Worm (Caenorhabditis elegans): ENCODE measurements around the gene F54F2.7.
A peak's percentile ranks its signal among the peaks of the same experiment; 100 is the strongest.

Gene F54F2.7

DNA sequence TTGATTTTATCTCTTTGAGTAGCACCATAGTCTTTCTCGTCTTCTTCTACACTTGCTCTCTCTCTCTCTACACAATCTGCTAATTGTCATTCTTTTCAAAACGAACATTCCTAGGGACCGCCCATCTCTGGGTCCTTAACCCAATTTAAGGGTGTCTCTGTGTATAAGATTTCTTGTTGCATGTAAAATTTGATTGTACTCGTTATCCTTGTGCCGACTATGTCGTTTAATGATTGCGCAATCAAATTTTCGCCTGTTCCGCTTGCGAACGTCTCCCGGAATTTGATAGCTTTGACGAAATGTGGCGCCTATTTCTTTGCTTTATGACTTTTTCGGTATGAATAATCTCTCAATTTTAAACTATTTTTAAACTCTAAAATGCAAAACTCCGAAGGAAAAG, 4.0 kb upstream of the F54F2.7 start:
- TF ChIP-seq ama-1 (optimal IDR thresholded peaks at IDR 0.05) (no peak), ets-7 (tag; optimal IDR thresholded peaks at IDR 0.05) (no peak), scrt-1 (GFP tag; IDR thresholded peaks at IDR 0.05) (no peak), tbx-11 (GFP tag; IDR thresholded peaks at IDR 0.05) (no peak), tbx-37 (GFP tag; conservative IDR thresholded peaks at IDR 0.05) (no peak), F13C5.2 (tag; optimal IDR thresholded peaks at IDR 0.05) (no peak), ceh-13 (GFP tag; optimal IDR thresholded peaks at IDR 0.05) (no peak), aly-1 (tag; optimal IDR thresholded peaks at IDR 0.05) (no peak), flt-1 (GFP tag; IDR thresholded peaks at IDR 0.05) (no peak), hmg-4 (GFP tag; optimal IDR thresholded peaks at IDR 0.05) (no peak), sea-1 (GFP tag; conservative IDR thresholded peaks at IDR 0.05) (no peak), ceh-36 (tag; optimal IDR thresholded peaks at IDR 0.05) (no peak), hnd-1 (tag; optimal IDR thresholded peaks at IDR 0.05) (no peak), tra-4 (tag; optimal IDR thresholded peaks at IDR 0.05) (no peak), pes-1 (GFP tag; IDR thresholded peaks at IDR 0.05) (no peak), hmbx-1 (tag; optimal IDR thresholded peaks at IDR 0.05) (no peak), B0310.2 (tag; optimal IDR thresholded peaks at IDR 0.05) (no peak)

DNA sequence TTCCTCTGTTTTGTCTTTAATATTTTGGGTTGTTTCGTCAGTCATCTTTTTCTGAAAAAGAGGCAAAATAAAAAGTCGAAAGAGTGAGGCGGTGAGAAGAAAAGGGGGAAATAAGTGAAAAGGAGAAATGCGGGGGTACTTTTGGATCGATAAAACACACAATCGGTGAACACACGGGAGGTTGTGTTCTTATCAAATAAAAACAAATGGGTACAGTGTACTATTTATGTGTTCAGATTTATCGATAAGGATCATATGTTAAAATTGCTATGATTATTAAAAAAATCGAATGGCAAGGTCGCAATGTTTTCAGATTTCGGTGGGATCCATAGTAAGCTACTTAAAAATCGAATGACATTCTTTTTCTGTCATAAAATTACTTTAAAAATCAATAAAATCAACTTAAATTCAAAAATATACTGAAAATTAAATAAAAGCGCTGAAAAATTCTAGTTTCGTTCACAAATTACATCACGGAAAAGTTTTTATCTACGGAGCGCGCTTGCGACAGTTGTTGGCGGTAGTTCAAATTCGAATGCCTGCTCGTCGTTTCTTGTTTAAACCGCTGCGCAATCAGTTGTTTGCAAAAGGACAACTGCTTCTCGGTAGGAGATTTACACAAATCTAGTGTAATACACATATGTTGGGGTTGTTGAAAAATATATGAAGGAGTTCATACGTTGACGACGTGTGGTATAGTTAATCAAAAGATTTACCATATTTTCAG, 2.3 kb upstream of the F54F2.7 start, which contains the start of gene prx-19:
Gene prx-19 (minus strand): TSS at position 51 of the 727 bp plus-strand sequence.
- TF ChIP-seq B0310.2 (tag; optimal IDR thresholded peaks at IDR 0.05), result no peak
- no peak for TF ChIP-seq ceh-13 (GFP tag; optimal IDR thresholded peaks at IDR 0.05)
- no peak for TF ChIP-seq tbx-37 (GFP tag; conservative IDR thresholded peaks at IDR 0.05)

DNA sequence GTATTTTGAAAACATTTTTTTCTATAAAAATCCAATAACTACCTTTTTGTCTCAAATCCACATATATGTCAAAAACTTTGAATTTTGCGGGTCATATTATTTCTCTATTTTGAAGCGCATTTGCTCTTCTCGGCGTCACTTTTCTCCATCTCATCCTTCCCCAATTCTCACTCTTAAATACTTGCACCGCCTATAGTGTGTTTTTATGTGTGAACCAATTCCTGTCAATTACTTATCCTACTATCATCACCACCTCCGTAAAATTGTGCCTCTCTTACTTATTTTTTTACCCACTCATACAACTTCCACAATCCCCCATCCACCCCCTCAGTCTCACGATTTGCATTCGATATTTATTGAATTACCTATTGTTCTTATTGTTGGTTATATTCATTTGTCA, 1.3 kb downstream of the F54F2.7 start:
- TF ChIP-seq tbx-11 (GFP tag; IDR thresholded peaks at IDR 0.05) (no peak), pes-1 (GFP tag; IDR thresholded peaks at IDR 0.05) (no peak), ets-7 (tag; optimal IDR thresholded peaks at IDR 0.05) (no peak), F13C5.2 (tag; optimal IDR thresholded peaks at IDR 0.05) (no peak), sea-1 (GFP tag; conservative IDR thresholded peaks at IDR 0.05) (no peak), flt-1 (GFP tag; IDR thresholded peaks at IDR 0.05) (no peak), scrt-1 (GFP tag; IDR thresholded peaks at IDR 0.05) (no peak), hnd-1 (tag; optimal IDR thresholded peaks at IDR 0.05) (no peak), ceh-13 (GFP tag; optimal IDR thresholded peaks at IDR 0.05) (no peak), hmbx-1 (tag; optimal IDR thresholded peaks at IDR 0.05) (no peak), tra-4 (tag; optimal IDR thresholded peaks at IDR 0.05) (no peak), hmg-4 (GFP tag; optimal IDR thresholded peaks at IDR 0.05) (no peak), ama-1 (optimal IDR thresholded peaks at IDR 0.05) (no peak), tbx-37 (GFP tag; conservative IDR thresholded peaks at IDR 0.05) (no peak), B0310.2 (tag; optimal IDR thresholded peaks at IDR 0.05) (no peak), aly-1 (tag; optimal IDR thresholded peaks at IDR 0.05) (no peak), ceh-36 (tag; optimal IDR thresholded peaks at IDR 0.05) (no peak)

DNA sequence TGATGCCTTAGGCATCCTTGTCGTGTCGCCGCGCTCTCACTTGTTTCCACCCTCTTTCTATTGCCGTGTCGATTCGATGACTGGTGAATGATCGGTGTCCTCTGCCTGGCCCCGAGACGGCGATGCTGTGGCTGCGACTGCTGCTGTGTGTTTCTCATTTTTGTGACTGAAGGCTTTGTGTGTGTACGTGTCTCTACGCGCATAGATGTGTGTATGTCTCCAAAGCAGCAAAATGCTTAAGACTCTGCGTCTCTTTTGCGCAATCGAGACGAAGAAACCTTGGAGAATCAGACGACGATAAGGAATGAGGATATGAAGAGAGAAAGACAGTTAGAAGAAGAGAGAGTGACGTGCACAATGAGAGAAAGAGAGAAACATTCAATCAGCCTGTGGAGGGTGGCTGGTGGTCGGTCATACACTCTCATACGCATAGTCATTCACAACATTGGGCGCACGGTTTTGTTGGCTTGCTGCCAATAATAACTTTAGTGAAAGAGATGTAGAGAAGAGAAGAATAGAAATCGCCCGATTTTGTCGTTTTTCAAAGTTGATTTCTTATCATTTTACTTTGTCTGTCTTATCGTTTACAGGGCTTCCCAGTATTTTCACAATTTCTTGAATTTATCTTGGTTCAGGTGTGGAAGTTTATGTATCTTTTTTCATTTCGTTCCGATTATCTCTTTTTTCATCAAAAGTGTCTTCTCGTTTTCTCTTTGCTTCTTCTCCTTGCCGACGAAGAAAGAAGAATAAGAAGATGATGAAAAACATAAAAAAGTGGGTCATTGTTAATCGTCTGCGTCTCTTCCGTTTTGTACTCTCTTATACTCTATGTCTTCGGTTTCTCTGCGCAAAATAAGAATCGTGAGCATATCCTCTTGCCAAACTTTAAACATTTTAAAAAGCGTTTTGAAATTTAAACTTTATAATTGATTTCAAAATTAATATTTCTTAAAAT, 5.0 kb downstream of the F54F2.7 start:
- TF ChIP-seq pes-1 (GFP tag; IDR thresholded peaks at IDR 0.05) (peak; percentile 61), flt-1 (GFP tag; IDR thresholded peaks at IDR 0.05) (peak; percentile 51), ama-1 (optimal IDR thresholded peaks at IDR 0.05) (no peak), tbx-11 (GFP tag; IDR thresholded peaks at IDR 0.05) (no peak), tbx-37 (GFP tag; conservative IDR thresholded peaks at IDR 0.05) (0 out of 2 replicates have a peak, but pooled peaks have one; percentile 23), F13C5.2 (tag; optimal IDR thresholded peaks at IDR 0.05) (no peak), ceh-36 (tag; optimal IDR thresholded peaks at IDR 0.05) (no peak), hnd-1 (tag; optimal IDR thresholded peaks at IDR 0.05) (no peak), B0310.2 (tag; optimal IDR thresholded peaks at IDR 0.05) (no peak), scrt-1 (GFP tag; IDR thresholded peaks at IDR 0.05) (0 out of 2 replicates have a peak, but pooled peaks have one; percentile 15), sea-1 (GFP tag; conservative IDR thresholded peaks at IDR 0.05) (no peak), aly-1 (tag; optimal IDR thresholded peaks at IDR 0.05) (peak; percentile 56), hmg-4 (GFP tag; optimal IDR thresholded peaks at IDR 0.05) (peak; percentile 85), ets-7 (tag; optimal IDR thresholded peaks at IDR 0.05) (no peak), tra-4 (tag; optimal IDR thresholded peaks at IDR 0.05) (no peak), ceh-13 (GFP tag; optimal IDR thresholded peaks at IDR 0.05) (no peak), hmbx-1 (tag; optimal IDR thresholded peaks at IDR 0.05) (no peak)

DNA sequence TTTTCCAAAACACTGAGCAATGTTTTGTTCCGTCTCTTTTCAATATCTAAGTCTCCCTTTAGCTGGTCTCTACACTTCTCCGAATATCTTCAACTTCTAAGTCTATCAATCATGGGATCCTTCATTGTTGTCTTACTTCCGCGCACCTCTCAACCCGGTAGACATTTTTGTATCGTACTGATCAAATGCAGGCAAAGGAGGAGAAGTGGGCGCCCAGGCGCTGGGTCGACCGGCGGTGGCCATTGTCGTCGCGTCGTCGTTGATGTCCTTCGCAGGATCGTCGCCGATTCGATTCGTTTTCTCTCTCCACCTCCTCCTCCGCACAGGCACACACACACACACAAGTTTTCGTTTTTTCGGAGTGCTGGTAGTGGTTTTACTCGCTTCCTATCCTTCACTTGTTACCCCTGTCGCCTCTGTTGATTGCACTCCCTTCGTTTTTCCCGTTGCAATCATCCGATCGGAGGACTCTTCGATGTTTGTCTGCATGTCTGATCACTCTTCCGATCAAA, 5.7 kb downstream of the F54F2.7 start:
- TF ChIP-seq scrt-1 (GFP tag; IDR thresholded peaks at IDR 0.05) (no peak), sea-1 (GFP tag; conservative IDR thresholded peaks at IDR 0.05) (peak; percentile 29; the same call in 1 of the 2 replicates), tbx-11 (GFP tag; IDR thresholded peaks at IDR 0.05) (0 out of 2 replicates have a peak, but pooled peaks have one; percentile 22)

DNA sequence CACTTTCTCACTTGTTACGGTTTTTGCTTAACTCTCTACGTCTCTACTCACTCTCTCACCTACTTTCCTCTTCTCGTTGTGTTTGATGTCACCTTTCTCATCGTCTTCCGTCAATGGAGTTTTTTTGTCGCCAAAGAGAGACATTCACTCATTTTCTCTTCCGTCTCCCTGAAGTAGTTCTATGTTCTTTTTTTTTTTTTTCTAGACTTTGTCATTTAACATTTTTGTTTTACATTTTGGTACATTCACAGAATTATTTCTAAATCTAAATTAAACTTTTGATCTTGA, 6.4 kb downstream of the F54F2.7 start:
- TF ChIP-seq ets-7 (tag; optimal IDR thresholded peaks at IDR 0.05), result no peak
- no peak for TF ChIP-seq tbx-11 (GFP tag; IDR thresholded peaks at IDR 0.05)
- TF ChIP-seq tra-4 (tag; optimal IDR thresholded peaks at IDR 0.05), result no peak
- no peak for TF ChIP-seq F13C5.2 (tag; optimal IDR thresholded peaks at IDR 0.05)
- TF ChIP-seq scrt-1 (GFP tag; IDR thresholded peaks at IDR 0.05), result no peak
- TF ChIP-seq hmg-4 (GFP tag; optimal IDR thresholded peaks at IDR 0.05), result no peak
- TF ChIP-seq hmbx-1 (tag; optimal IDR thresholded peaks at IDR 0.05), result no peak
- no peak for TF ChIP-seq pes-1 (GFP tag; IDR thresholded peaks at IDR 0.05)
- no peak for TF ChIP-seq ceh-13 (GFP tag; optimal IDR thresholded peaks at IDR 0.05)

Data from whole organism, early embryonic.